Worm (Caenorhabditis elegans): ENCODE measurements around the gene M01B2.12.

DNA sequence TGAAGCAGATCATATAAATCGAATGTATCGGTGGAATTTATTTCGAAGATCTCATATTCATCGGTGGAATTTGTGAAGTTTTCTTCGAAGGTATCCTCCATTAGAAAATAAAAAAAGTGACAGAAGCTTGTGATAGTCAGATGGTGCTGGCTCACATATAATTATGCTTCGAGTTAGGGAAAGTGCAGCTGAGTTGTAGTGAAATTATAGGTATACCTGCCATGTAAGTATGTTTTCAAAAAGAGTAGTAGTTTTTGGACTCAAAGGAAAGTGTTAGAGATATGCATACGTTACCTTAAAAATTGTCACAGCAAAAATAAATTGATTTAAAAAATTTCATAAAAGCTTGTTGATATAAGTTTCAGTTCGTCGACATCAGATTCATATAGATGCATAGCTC lies 23.8 kb downstream of the M01B2.12 start, which contains the start of gene srw-11:
- TF ChIP-seq egl-27 (tag; optimal IDR thresholded peaks at IDR 0.05) (no peak), mbf-1 (tag; optimal IDR thresholded peaks at IDR 0.05) (no peak), ZK546.5 (tag; optimal IDR thresholded peaks at IDR 0.05) (no peak), nhr-77 (tag; optimal IDR thresholded peaks at IDR 0.05) (no peak), ama-1 (optimal IDR thresholded peaks at IDR 0.05) (no peak), nhr-11 (tag; optimal IDR thresholded peaks at IDR 0.05) (no peak), nhr-23 (tag; optimal IDR thresholded peaks at IDR 0.05) (no peak), skn-1 (tag; optimal IDR thresholded peaks at IDR 0.05) (no peak)
